Worm (Caenorhabditis elegans) whole organism, L3 larva: ENCODE results near the gene ZK418.5.

Source experiments
- R02D3.7 ChIP-seq: fragments of 150-350 bp; optimal IDR thresholded peaks from 2 replicates; lab custom pipeline; 2014; ENCODE audit warnings: missing biosample characterization, missing genetic modification characterization
- eor-1 ChIP-seq, 2 experiments: fragments of 150-350 bp; optimal IDR thresholded peaks; 2 replicates each; lab custom pipeline; 2014 to 2018; ENCODE audit warnings: missing biosample characterization in 2 of 2, missing genetic modification characterization in 2 of 2
- nhr-23 ChIP-seq: fragments of 150-350 bp; optimal IDR thresholded peaks from 2 replicates; lab custom pipeline; 2014; ENCODE audit warnings: missing biosample characterization, missing genetic modification reagents, missing genetic modification characterization
- nhr-76 ChIP-seq: fragments of 150-350 bp; sonication (generic microtip); optimal IDR thresholded peaks from 5 replicates; lab custom pipeline; 2014; ENCODE audit warnings: missing biosample characterization, missing genetic modification characterization
- nhr-77 ChIP-seq: fragments of 150-350 bp; optimal IDR thresholded peaks from 2 replicates; lab custom pipeline; 2014; ENCODE audit warnings: missing biosample characterization, missing genetic modification characterization
- snpc-4 ChIP-seq: fragments of 150-350 bp; optimal IDR thresholded peaks from 2 replicates; lab custom pipeline; 2014; ENCODE audit warnings: missing biosample characterization, missing genetic modification characterization

DNA sequence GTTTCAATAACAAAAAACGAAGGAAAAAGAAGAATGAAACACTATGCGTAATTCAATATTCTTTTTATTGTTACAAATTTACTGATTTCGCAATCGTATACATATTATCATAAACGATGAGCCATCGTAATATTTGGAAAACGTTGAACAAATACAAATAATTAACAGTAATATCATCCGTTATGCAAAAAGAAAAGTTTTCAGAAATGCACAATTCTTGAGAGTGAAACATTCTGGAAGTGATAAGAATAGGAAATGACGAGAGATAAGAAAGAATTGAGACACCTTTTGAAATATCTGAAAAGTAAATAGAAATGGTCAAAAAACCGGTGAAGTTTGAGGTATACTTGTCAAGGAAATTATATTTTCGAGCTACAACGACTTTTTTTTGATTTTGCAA lies 7.8 kb upstream of the ZK418.5 start:
- TF ChIP-seq R02D3.7 (no peak), nhr-77 (no peak), eor-1 (tag; optimal IDR thresholded peaks at IDR 0.05; lab: Kevin White, UChicago) (no peak), nhr-23 (tag; lab: Kevin White, UChicago) (no peak), snpc-4 (tag; lab: Kevin White, UChicago) (no peak), nhr-76 (tag; lab: Kevin White, UChicago) (no peak)
